Worm (Caenorhabditis elegans) whole organism, mixed stage, embryonic: ENCODE measurements around the gene eef-1G.

ENCODE experiments used
- lin-13 ChIP-seq: fragments of 150-350 bp; optimal IDR thresholded peaks from 2 replicates; lab custom pipeline; 2014; ENCODE audit warnings: missing biosample characterization, missing genetic modification characterization
- mls-2 ChIP-seq: sonication (generic microtip); optimal IDR thresholded peaks from 2 replicates; lab custom pipeline; 2016; ENCODE audit warnings: mild to moderate bottlenecking, missing genetic modification characterization, moderate library complexity, missing compliant biosample characterization
- nhr-28 ChIP-seq: fragments of 150-350 bp; optimal IDR thresholded peaks from 2 replicates; lab custom pipeline; 2014; ENCODE audit warnings: missing biosample characterization, missing genetic modification characterization
- snpc-4 ChIP-seq: fragments of 150-350 bp; optimal IDR thresholded peaks from 2 replicates; lab custom pipeline; 2014; ENCODE audit warnings: missing biosample characterization, missing genetic modification characterization
- tbx-8 ChIP-seq: fragments of 200-800 bp; sonication (Bioruptor generic); optimal IDR thresholded peaks from 2 replicates; lab custom pipeline; 2018; ENCODE audit warnings: mild to moderate bottlenecking, missing genetic modification characterization, moderate library complexity, missing compliant biosample characterization
- unc-120 ChIP-seq: sonication (generic microtip); optimal IDR thresholded peaks from 2 replicates; lab custom pipeline; 2017; ENCODE audit warnings: missing genetic modification characterization, missing compliant biosample characterization; ENCODE audit not compliant: poor library complexity, severe bottlenecking

- no peak for TF ChIP-seq unc-120 (tag; lab: Kevin White, UChicago)
- TF ChIP-seq nhr-28 (tag; lab: Kevin White, UChicago), result no peak
- TF ChIP-seq lin-13 (tag; lab: Kevin White, UChicago), result no peak
- TF ChIP-seq mls-2 (tag; lab: Kevin White, UChicago), result no peak
- TF ChIP-seq tbx-8 (GFP tag; lab: Kevin White, UChicago), result no peak
- TF ChIP-seq snpc-4 (tag; lab: Kevin White, UChicago), result no peak
These were observed 42.3 kb upstream of the eef-1G start, which contains the start of gene F58B4.7 for ce11 chrV:10923229-10923628.
